Fruit fly (Drosophila melanogaster): ENCODE data around the gene otu.

otu gene

DNA sequence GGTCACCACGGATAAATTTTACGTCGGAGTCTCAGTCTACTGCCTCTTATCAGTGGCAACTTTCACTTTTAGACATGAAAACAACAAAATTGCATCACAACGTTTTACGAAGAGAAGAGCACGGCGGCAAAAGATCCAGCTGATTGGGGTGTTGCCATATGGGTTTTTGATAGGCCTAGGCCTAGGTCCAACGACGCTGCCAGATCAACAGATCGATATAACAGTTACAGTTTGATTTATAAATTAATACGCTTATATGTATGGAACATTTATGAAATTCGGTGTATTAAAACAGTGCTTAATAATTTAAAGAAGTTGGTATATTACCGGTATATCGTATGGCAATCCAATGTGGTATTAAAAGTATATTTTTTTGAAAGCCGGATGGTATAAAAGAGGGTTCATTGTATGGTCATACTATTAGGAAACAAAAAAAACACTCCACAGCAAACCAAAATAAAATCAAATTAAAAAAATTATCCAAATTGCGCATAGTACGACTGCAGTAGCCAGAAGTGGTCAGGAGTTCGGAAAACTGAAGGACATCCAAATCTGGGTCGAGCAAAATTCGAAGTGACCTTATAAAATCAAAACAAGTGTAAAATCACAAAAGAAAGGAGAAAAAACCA is 52.6 kb downstream of the otu start, which contains the start of gene CG1440 (continued):
- TF ChIP-seq CG17186 (GFP tag; optimal IDR thresholded peaks at IDR 0.05): no peak
- no peak for TF ChIP-seq CG7357 (GFP tag; IDR thresholded peaks at IDR 0.05)
- no peak for TF ChIP-seq CG2875 (GFP tag; optimal IDR thresholded peaks at IDR 0.05)
- no peak for TF ChIP-seq sna (GFP tag; IDR thresholded peaks at IDR 0.05; ENCODE audit: partially characterized antibody)
- TF ChIP-seq CG14860 (GFP tag; IDR thresholded peaks at IDR 0.05; ENCODE audit: partially characterized antibody): no peak
- no peak for TF ChIP-seq ftz-f1 (GFP tag; optimal IDR thresholded peaks at IDR 0.05)
- no peak for TF ChIP-seq CkIIα-i1 (GFP tag; IDR thresholded peaks at IDR 0.05)
- TF ChIP-seq emc (GFP tag; optimal IDR thresholded peaks at IDR 0.05): no peak
- no peak for TF ChIP-seq Awh (GFP tag; IDR thresholded peaks at IDR 0.05)
- TF ChIP-seq CG17912 (GFP tag; optimal IDR thresholded peaks at IDR 0.05): no peak
- TF ChIP-seq Dp (GFP tag; optimal IDR thresholded peaks at IDR 0.05): peak; percentile 62
- TF ChIP-seq CG7987 (GFP tag; optimal IDR thresholded peaks at IDR 0.05): no peak
- no peak for TF ChIP-seq CG1233 (GFP tag; optimal IDR thresholded peaks at IDR 0.05)
- no peak for TF ChIP-seq HmgD (GFP tag; optimal IDR thresholded peaks at IDR 0.05)
- TF ChIP-seq dimm (GFP tag; IDR thresholded peaks at IDR 0.05): no peak
- no peak for TF ChIP-seq Side (GFP tag; optimal IDR thresholded peaks at IDR 0.05)
- TF ChIP-seq Myb (GFP tag; optimal IDR thresholded peaks at IDR 0.05): peak; percentile 43
- no peak for TF ChIP-seq Bteb2 (GFP tag; optimal IDR thresholded peaks at IDR 0.05)
- TF ChIP-seq Fer1 (GFP tag; optimal IDR thresholded peaks at IDR 0.05): peak; percentile 20
- TF ChIP-seq CG16863 (GFP tag; optimal IDR thresholded peaks at IDR 0.05): no peak
- TF ChIP-seq danr (GFP tag; IDR thresholded peaks at IDR 0.05): no peak
- no peak for TF ChIP-seq chm (GFP tag; IDR thresholded peaks at IDR 0.05)
- TF ChIP-seq vnd (GFP tag; IDR thresholded peaks at IDR 0.05; ENCODE audit: partially characterized antibody): no peak
- TF ChIP-seq CG7372 (GFP tag; IDR thresholded peaks at IDR 0.05): no peak
- TF ChIP-seq CG17361 (GFP tag; IDR thresholded peaks at IDR 0.05): peak; percentile 43; the same call in 2 of the 3 replicates
- TF ChIP-seq CG11085 (GFP tag; IDR thresholded peaks at IDR 0.05): no peak
- TF ChIP-seq lab (GFP tag; optimal IDR thresholded peaks at IDR 0.05): no peak
- peak; percentile 24 for TF ChIP-seq dmrt11E (tag; optimal IDR thresholded peaks at IDR 0.05)
- no peak for TF ChIP-seq Chrac-16 (GFP tag; optimal IDR thresholded peaks at IDR 0.05)
- TF ChIP-seq chinmo (GFP tag; IDR thresholded peaks at IDR 0.05; ENCODE audit: partially characterized antibody): no peak
- no peak for TF ChIP-seq CG6791 (GFP tag; IDR thresholded peaks at IDR 0.05; ENCODE audit: partially characterized antibody)
- no peak for TF ChIP-seq H2.0 (GFP tag; IDR thresholded peaks at IDR 0.05)
- TF ChIP-seq peb (GFP tag; IDR thresholded peaks at IDR 0.05): no peak
- no peak for TF ChIP-seq CG13296 (GFP tag; optimal IDR thresholded peaks at IDR 0.05)
- 0 out of 2 replicates have a peak, but pooled peaks have one; percentile 5 for TF ChIP-seq Atf6 (GFP tag; IDR thresholded peaks at IDR 0.05)
- TF ChIP-seq gfzf (GFP tag; optimal IDR thresholded peaks at IDR 0.05): peak; percentile 75
- TF ChIP-seq B-H1 (GFP tag; IDR thresholded peaks at IDR 0.05): no peak
- no peak for TF ChIP-seq tap (tag; optimal IDR thresholded peaks at IDR 0.05)
- no peak for TF ChIP-seq tna (GFP tag; IDR thresholded peaks at IDR 0.05; ENCODE audit: partially characterized antibody)
- TF ChIP-seq tup (GFP tag; optimal IDR thresholded peaks at IDR 0.05): no peak
- TF ChIP-seq usp (GFP tag; optimal IDR thresholded peaks at IDR 0.05): no peak
- TF ChIP-seq crol (GFP tag; IDR thresholded peaks at IDR 0.05): no peak
- TF ChIP-seq Deaf1 (tag; optimal IDR thresholded peaks at IDR 0.05): no peak
- no peak; the same call in 1 of the 2 replicates for TF ChIP-seq amos (GFP tag; IDR thresholded peaks at IDR 0.05; ENCODE audit: partially characterized antibody)
- TF ChIP-seq Atf3 (GFP tag; optimal IDR thresholded peaks at IDR 0.05): no peak
- TF ChIP-seq bigmax (GFP tag; optimal IDR thresholded peaks at IDR 0.05): no peak
- TF ChIP-seq CG3065 (GFP tag; optimal IDR thresholded peaks at IDR 0.05): no peak
- peak; percentile 60 for TF ChIP-seq Lhr (GFP tag; optimal IDR thresholded peaks at IDR 0.05)
- no peak for TF ChIP-seq Neu2 (GFP tag; optimal IDR thresholded peaks at IDR 0.05; ENCODE audit: borderline replicate concordance)
- TF ChIP-seq CG16813 (GFP tag; IDR thresholded peaks at IDR 0.05; ENCODE audit: partially characterized antibody): no peak
